Fruit fly (Drosophila melanogaster) S2 (cell line): Measurements from ENCODE around the gene CG32354.

ENCODE experiments used
- CG8478 ChIP-seq: fragments of >200 bp; optimal IDR thresholded peaks from 2 replicates; lab custom pipeline; 2018
- CTCF ChIP-seq, 2 experiments: fragments of >200 bp; optimal IDR thresholded peaks; 2 replicates each; lab custom pipeline; 2018

dm6 chr3L:8396187-8396586 is 25.8 kb downstream of the CG32354 start:
- TF ChIP-seq CTCF (optimal IDR thresholded peaks at IDR 0.05; lab: Kevin White, UChicago) (no peak), CG8478 (lab: Kevin White, UChicago) (no peak)
